Fruit fly (Drosophila melanogaster) whole organism, embryonic: ENCODE measurements around the gene NKCC.

Source experiments
- CG10366 ChIP-seq: fragments of 200-800 bp; sonication (Bioruptor generic); IDR thresholded peaks from 2 replicates; pipeline ENCODE4 v1.3.6; 2022; ENCODE audit warnings: missing biosample characterization, missing genetic modification characterization
- CG11723 ChIP-seq: fragments of 200-800 bp; sonication (Bioruptor generic); optimal IDR thresholded peaks from 2 replicates; lab custom pipeline; 2017; ENCODE audit warnings: missing biosample characterization, mild to moderate bottlenecking, missing genetic modification characterization
- CG1233 ChIP-seq: fragments of 200-800 bp; sonication (Bioruptor generic); optimal IDR thresholded peaks from 4 replicates; lab custom pipeline; 2018; ENCODE audit warnings: missing biosample characterization, mild to moderate bottlenecking, missing genetic modification characterization
- CG12744 ChIP-seq: fragments of 200-800 bp; sonication (Bioruptor generic); optimal IDR thresholded peaks from 2 replicates; lab custom pipeline; 2016; ENCODE audit warnings: missing biosample characterization, missing genetic modification characterization
- CG1647 ChIP-seq: fragments of 200-800 bp; sonication (Bioruptor generic); optimal IDR thresholded peaks from 3 replicates; lab custom pipeline; 2016; ENCODE audit warnings: missing biosample characterization, missing genetic modification characterization
- CG16815 ChIP-seq: fragments of 200-800 bp; sonication (Bioruptor generic); optimal IDR thresholded peaks from 3 replicates; lab custom pipeline; 2017; ENCODE audit warnings: missing biosample characterization, mild to moderate bottlenecking, missing genetic modification characterization
- CG17328 ChIP-seq: fragments of 200-800 bp; sonication (Bioruptor generic); IDR thresholded peaks from 2 replicates; pipeline ENCODE4 v1.3.6; 2022; ENCODE audit warnings: missing biosample characterization, missing genetic modification characterization
- CG17829 ChIP-seq: fragments of 200-800 bp; optimal IDR thresholded peaks from 2 replicates; lab custom pipeline; 2019; ENCODE audit warnings: missing biosample characterization, mild to moderate bottlenecking, missing genetic modification characterization, moderate library complexity
- CG18011 ChIP-seq: fragments of 200-800 bp; sonication (Bioruptor generic); optimal IDR thresholded peaks from 2 replicates; lab custom pipeline; 2017; ENCODE audit warnings: missing biosample characterization, missing genetic modification characterization, mild to moderate bottlenecking, moderate library complexity, missing genotype
- CG18764 ChIP-seq: fragments of 200-800 bp; sonication (Bioruptor generic); optimal IDR thresholded peaks from 3 replicates; lab custom pipeline; 2016; ENCODE audit warnings: missing biosample characterization, missing genetic modification characterization
- CG2116 ChIP-seq: fragments of 200-800 bp; sonication (Bioruptor generic); optimal IDR thresholded peaks from 3 replicates; lab custom pipeline; 2018; ENCODE audit warnings: missing biosample characterization, mild to moderate bottlenecking, missing genetic modification characterization
- CG30020 ChIP-seq: fragments of 200-800 bp; optimal IDR thresholded peaks from 2 replicates; lab custom pipeline; 2019; ENCODE audit warnings: missing biosample characterization, mild to moderate bottlenecking, missing genetic modification characterization, moderate library complexity
- CG34224 ChIP-seq: fragments of 200-800 bp; sonication (Bioruptor generic); IDR thresholded peaks from 3 replicates; pipeline ENCODE4 v1.3.6; 2022; ENCODE audit warnings: missing biosample characterization, missing genetic modification characterization; ENCODE audit not compliant: partially characterized antibody
- CG4360 ChIP-seq: fragments of 200-800 bp; sonication (Bioruptor generic); IDR thresholded peaks from 2 replicates; pipeline ENCODE4 v1.3.6; 2022; ENCODE audit warnings: missing biosample characterization, missing genetic modification characterization
- CG6765 ChIP-seq: fragments of 200-800 bp; sonication (Bioruptor generic); optimal IDR thresholded peaks from 3 replicates; lab custom pipeline; 2017; ENCODE audit warnings: missing biosample characterization, mild to moderate bottlenecking, missing genetic modification characterization
- CG8089 ChIP-seq: fragments of 200-800 bp; sonication (Bioruptor generic); optimal IDR thresholded peaks from 3 replicates; lab custom pipeline; 2016; ENCODE audit warnings: missing biosample characterization, missing genetic modification characterization
- CrebB ChIP-seq: fragments of 200-800 bp; sonication (Bioruptor generic); optimal IDR thresholded peaks from 3 replicates; lab custom pipeline; 2018; ENCODE audit warnings: missing biosample characterization, mild to moderate bottlenecking, missing genetic modification characterization
- D19B ChIP-seq: fragments of 200-800 bp; sonication (Bioruptor generic); optimal IDR thresholded peaks from 2 replicates; lab custom pipeline; 2017; ENCODE audit warnings: missing biosample characterization, mild to moderate bottlenecking, missing genetic modification characterization
- Dad ChIP-seq: fragments of 200-800 bp; sonication (Bioruptor generic); optimal IDR thresholded peaks from 3 replicates; lab custom pipeline; 2016; ENCODE audit warnings: missing biosample characterization, missing genetic modification characterization
- Dip3 ChIP-seq: fragments of 200-800 bp; sonication (Bioruptor generic); optimal IDR thresholded peaks from 3 replicates; lab custom pipeline; 2016; ENCODE audit warnings: missing biosample characterization, missing genetic modification characterization
- HLH3B ChIP-seq: fragments of 200-800 bp; sonication (Bioruptor generic); IDR thresholded peaks from 2 replicates; pipeline ENCODE4 v1.3.6; 2022; ENCODE audit warnings: missing biosample characterization, missing genetic modification characterization
- Hey ChIP-seq: fragments of 200-800 bp; sonication (Bioruptor generic); optimal IDR thresholded peaks from 3 replicates; lab custom pipeline; 2018; ENCODE audit warnings: missing biosample characterization, mild to moderate bottlenecking, missing genetic modification characterization
- MTF-1 ChIP-seq: fragments of 200-800 bp; sonication (Bioruptor generic); optimal IDR thresholded peaks from 2 replicates; lab custom pipeline; 2018; ENCODE audit warnings: missing biosample characterization, mild to moderate bottlenecking, missing genetic modification characterization, borderline replicate concordance
- Med ChIP-seq: fragments of 200-800 bp; sonication (Bioruptor generic); peaks from one replicate; lab custom pipeline; 2016; ENCODE audit warnings: missing biosample characterization, missing genetic modification characterization, mild to moderate bottlenecking, inconsistent platforms, moderate library complexity
- Neu2 ChIP-seq: fragments of 200-800 bp; sonication (Bioruptor generic); optimal IDR thresholded peaks from 3 replicates; lab custom pipeline; 2016; ENCODE audit warnings: missing biosample characterization, missing genetic modification characterization, borderline replicate concordance
- Oli ChIP-seq: fragments of 200-800 bp; sonication (Bioruptor generic); optimal IDR thresholded peaks from 2 replicates; lab custom pipeline; 2018; ENCODE audit warnings: missing biosample characterization, mild to moderate bottlenecking, missing genetic modification characterization, moderate library complexity
- Poxn ChIP-seq: fragments of 200-800 bp; sonication (Bioruptor generic); IDR thresholded peaks from 2 replicates; pipeline ENCODE4 v1.3.6; 2022; ENCODE audit warnings: missing biosample characterization, missing genetic modification characterization
- Scr ChIP-seq: fragments of 200-800 bp; sonication (Bioruptor generic); IDR thresholded peaks from 2 replicates; pipeline ENCODE4 v1.3.6; 2022; ENCODE audit warnings: missing biosample characterization, missing genetic modification characterization; ENCODE audit not compliant: partially characterized antibody
- Taf1 ChIP-seq: fragments of 200-800 bp; sonication (Bioruptor generic); IDR thresholded peaks from 2 replicates; pipeline ENCODE4 v1.3.6; 2022; ENCODE audit warnings: missing biosample characterization, missing genetic modification characterization
- Trl ChIP-seq, 3 experiments: fragments of >200 bp in 2 of 3; fragments of 200-800 bp in 1 of 3; sonication (Bioruptor generic) in 1 of 3; optimal IDR thresholded peaks; 2 replicates in 1 of 3; 3 replicates in 2 of 3; lab custom pipeline; 2016 to 2017; ENCODE audit warnings: missing biosample characterization in 1 of 3, missing genetic modification characterization in 1 of 3
- Usf ChIP-seq: fragments of 200-800 bp; sonication (Bioruptor generic); optimal IDR thresholded peaks from 2 replicates; lab custom pipeline; 2017; ENCODE audit warnings: missing genotype, missing biosample characterization, missing genetic modification characterization
- ap ChIP-seq: fragments of 200-800 bp; sonication (Bioruptor generic); IDR thresholded peaks from 2 replicates; pipeline ENCODE4 v1.3.6; 2022; ENCODE audit warnings: missing biosample characterization, missing genetic modification characterization
- bowl ChIP-seq: fragments of 200-800 bp; sonication (Bioruptor generic); IDR thresholded peaks from 2 replicates; pipeline ENCODE4 v1.3.6; 2022; ENCODE audit warnings: missing biosample characterization, missing genetic modification characterization
- cas ChIP-seq: fragments of 200-800 bp; sonication (Bioruptor generic); IDR thresholded peaks from 2 replicates; pipeline ENCODE4 v1.3.6; 2022; ENCODE audit warnings: missing biosample characterization, missing genetic modification characterization
- croc ChIP-seq: fragments of 200-800 bp; sonication (Bioruptor generic); conservative IDR thresholded peaks from 3 replicates; pipeline ENCODE4 v1.3.6; 2022; ENCODE audit warnings: missing biosample characterization, missing genetic modification characterization
- h ChIP-seq: fragments of >200 bp; optimal IDR thresholded peaks from 2 replicates; lab custom pipeline; 2017
- hth ChIP-seq: fragments of >200 bp; optimal IDR thresholded peaks from 2 replicates; lab custom pipeline; 2017; ENCODE audit warnings: inconsistent platforms
- jumu ChIP-seq: fragments of 200-800 bp; sonication (Bioruptor generic); optimal IDR thresholded peaks from 3 replicates; lab custom pipeline; 2016; ENCODE audit warnings: missing biosample characterization, missing genetic modification characterization
- kay ChIP-seq: fragments of 200-800 bp; sonication (Bioruptor generic); optimal IDR thresholded peaks from 2 replicates; lab custom pipeline; 2016; ENCODE audit warnings: missing biosample characterization, missing genetic modification characterization
- lbe ChIP-seq: fragments of 200-800 bp; sonication (Bioruptor generic); optimal IDR thresholded peaks from 2 replicates; lab custom pipeline; 2016; ENCODE audit warnings: missing biosample characterization, mild to moderate bottlenecking, missing genetic modification characterization
- luna ChIP-seq: fragments of 200-800 bp; sonication (Bioruptor generic); optimal IDR thresholded peaks from 2 replicates; lab custom pipeline; 2016; ENCODE audit warnings: missing biosample characterization, missing genetic modification characterization
- mld ChIP-seq: fragments of 200-800 bp; sonication (Bioruptor generic); IDR thresholded peaks from 3 replicates; pipeline ENCODE4 v1.3.6; 2022; ENCODE audit warnings: missing biosample characterization, missing genetic modification characterization; ENCODE audit not compliant: partially characterized antibody
- peb ChIP-seq: fragments of 200-800 bp; sonication (Bioruptor generic); IDR thresholded peaks from 2 replicates; pipeline ENCODE4 v1.3.6; 2022; ENCODE audit warnings: missing biosample characterization, missing genetic modification characterization
- run ChIP-seq: fragments of 200-800 bp; sonication (Bioruptor generic); optimal IDR thresholded peaks from 3 replicates; lab custom pipeline; 2018; ENCODE audit warnings: missing biosample characterization, mild to moderate bottlenecking, missing genetic modification characterization
- schlank ChIP-seq: fragments of 200-800 bp; sonication (Bioruptor generic); optimal IDR thresholded peaks from 2 replicates; lab custom pipeline; 2018; ENCODE audit warnings: missing biosample characterization, mild to moderate bottlenecking, missing genetic modification characterization
- sisA ChIP-seq: fragments of 200-800 bp; sonication (Bioruptor generic); IDR thresholded peaks from 2 replicates; pipeline ENCODE4 v1.3.6; 2022; ENCODE audit warnings: missing biosample characterization, missing genetic modification characterization
- sug ChIP-seq: fragments of 200-800 bp; optimal IDR thresholded peaks from 2 replicates; lab custom pipeline; 2019; ENCODE audit warnings: missing biosample characterization, mild to moderate bottlenecking, missing genetic modification characterization, moderate library complexity
- tin ChIP-seq: fragments of 200-800 bp; sonication (Bioruptor generic); optimal IDR thresholded peaks from 3 replicates; lab custom pipeline; 2016; ENCODE audit warnings: missing biosample characterization, missing genetic modification characterization
- toy ChIP-seq: fragments of 200-800 bp; sonication (Bioruptor generic); IDR thresholded peaks from 2 replicates; pipeline ENCODE4 v1.3.6; 2022; ENCODE audit warnings: missing biosample characterization, missing genetic modification characterization
- ttk ChIP-seq: fragments of 200-800 bp; sonication (Bioruptor generic); IDR thresholded peaks from 2 replicates; pipeline ENCODE4 v2.1.2; 2022; ENCODE audit warnings: missing biosample characterization, missing genetic modification characterization
- tup ChIP-seq: fragments of 200-800 bp; sonication (Bioruptor generic); optimal IDR thresholded peaks from 2 replicates; lab custom pipeline; 2016; ENCODE audit warnings: missing biosample characterization, mild to moderate bottlenecking, missing genetic modification characterization, moderate library complexity
- wek ChIP-seq: fragments of 200-800 bp; sonication (Bioruptor generic); optimal IDR thresholded peaks from 3 replicates; lab custom pipeline; 2018; ENCODE audit warnings: missing biosample characterization, mild to moderate bottlenecking, missing genetic modification characterization, moderate library complexity

NKCC gene

dm6 chr3R:5518627-5519026 is 16.1 kb upstream of the NKCC start (continued):
- TF ChIP-seq luna (GFP tag; lab: Kevin White, UChicago): no peak
- peak; percentile 64; the same call in 1 of the 2 replicates for TF ChIP-seq CG4360 (GFP tag; lab: Robert Waterston, UW)
- no peak for TF ChIP-seq run
- no peak for TF ChIP-seq CG1647 (GFP tag; lab: Kevin White, UChicago)
- TF ChIP-seq CrebB (tag; lab: Kevin White, UChicago): no peak
- TF ChIP-seq Med (GFP tag; lab: Kevin White, UChicago): peak; percentile 93
- peak; percentile 68 for TF ChIP-seq ttk (GFP tag; lab: Robert Waterston, UW)
- TF ChIP-seq Scr (GFP tag; lab: Robert Waterston, UW): no peak
- peak; percentile 53 for TF ChIP-seq CG8089 (GFP tag; lab: Kevin White, UChicago)
- peak; percentile 56 for TF ChIP-seq sisA (GFP tag; lab: Robert Waterston, UW)
- no peak for TF ChIP-seq h (lab: Kevin White, UChicago)
- TF ChIP-seq cas (GFP tag; lab: Robert Waterston, UW): no peak
- peak; percentile 5 for TF ChIP-seq CG12744 (GFP tag; lab: Kevin White, UChicago)
- TF ChIP-seq CG17328 (GFP tag; lab: Robert Waterston, UW): peak; percentile 55
- TF ChIP-seq tin (GFP tag; lab: Kevin White, UChicago): peak; percentile 35
- TF ChIP-seq CG10366 (GFP tag; lab: Robert Waterston, UW): peak; percentile 67
- no peak for TF ChIP-seq Usf (GFP tag; lab: Kevin White, UChicago)
- TF ChIP-seq D19B (GFP tag; lab: Kevin White, UChicago): peak; percentile 17
- no peak for TF ChIP-seq CG34224 (GFP tag; lab: Robert Waterston, UW)
- no peak for TF ChIP-seq Taf1
- no peak for TF ChIP-seq Neu2 (GFP tag; lab: Kevin White, UChicago)
- TF ChIP-seq Poxn: no peak
- TF ChIP-seq jumu (GFP tag; lab: Kevin White, UChicago): peak; percentile 40
- TF ChIP-seq ap (GFP tag; lab: Robert Waterston, UW): 0 out of 2 replicates have a peak, but pooled peaks have one; percentile 37
- no peak for TF ChIP-seq lbe (GFP tag; lab: Kevin White, UChicago)
- TF ChIP-seq Dad: peak; percentile 49
- peak; percentile 18 for TF ChIP-seq CG18764 (GFP tag; lab: Kevin White, UChicago)
- peak; percentile 27 for TF ChIP-seq CG11723
- no peak for TF ChIP-seq schlank
- TF ChIP-seq hth: no peak
- peak; percentile 67 for TF ChIP-seq Oli (tag; lab: Kevin White, UChicago)
- peak; percentile 23 for TF ChIP-seq CG1233
- TF ChIP-seq CG18011 (GFP tag; lab: Kevin White, UChicago): no peak
- TF ChIP-seq sug (tag; lab: Kevin White, UChicago): no peak
- TF ChIP-seq tup (GFP tag; lab: Kevin White, UChicago): no peak
- TF ChIP-seq mld (GFP tag; lab: Robert Waterston, UW): no peak
- no peak for TF ChIP-seq CG6765 (GFP tag; lab: Kevin White, UChicago)
- TF ChIP-seq Hey (tag; lab: Kevin White, UChicago): no peak
- TF ChIP-seq croc (GFP tag; lab: Robert Waterston, UW): no peak; the same call in 2 of the 3 replicates
- TF ChIP-seq CG16815: peak; percentile 21
- TF ChIP-seq MTF-1: peak; percentile 35
- TF ChIP-seq bowl (GFP tag; lab: Robert Waterston, UW): no peak
- no peak for TF ChIP-seq Dip3 (GFP tag; lab: Kevin White, UChicago)
- TF ChIP-seq CG2116 (GFP tag; lab: Kevin White, UChicago): no peak
- no peak for TF ChIP-seq toy (GFP tag; lab: Robert Waterston, UW)
- TF ChIP-seq HLH3B: peak; percentile 32; the same call in 1 of the 2 replicates
- TF ChIP-seq CG17829 (tag; lab: Kevin White, UChicago): peak; percentile 46
- no peak for TF ChIP-seq CG30020 (tag; lab: Kevin White, UChicago)
- no peak for TF ChIP-seq kay
- TF ChIP-seq Trl (optimal IDR thresholded peaks at IDR 0.05; lab: Kevin White, UChicago): peak; percentile 18 to 56
- TF ChIP-seq Trl (GFP tag; optimal IDR thresholded peaks at IDR 0.05; lab: Kevin White, UChicago): peak; percentile 52
- TF ChIP-seq peb (GFP tag; lab: Robert Waterston, UW): no peak
- TF ChIP-seq wek (GFP tag; lab: Kevin White, UChicago): no peak
